Worm (Caenorhabditis elegans): ENCODE measurements around the gene M163.8.
A peak's percentile ranks its signal among the peaks of the same experiment; 100 is the strongest.
"Not testable (repeated sequence)": the region's sequence is repeated elsewhere in the genome, so short reads cannot be mapped to it uniquely, and the experiment has no call there.

The M163.8 gene

ce11 chrX:14520463-14520862, 35.5 kb downstream of the M163.8 start, which contains the start of gene D1025.1:
D1025.1 (plus strand) TSS chrX:14520763.
- no peak for TF ChIP-seq hnd-1 (tag; optimal IDR thresholded peaks at IDR 0.05)
- no peak for TF ChIP-seq tbx-11 (GFP tag; IDR thresholded peaks at IDR 0.05)
- TF ChIP-seq sea-1 (GFP tag; conservative IDR thresholded peaks at IDR 0.05): no peak
- no peak for TF ChIP-seq flt-1 (GFP tag; IDR thresholded peaks at IDR 0.05)
- no peak for TF ChIP-seq ceh-36 (tag; optimal IDR thresholded peaks at IDR 0.05)
- no peak for TF ChIP-seq aly-1 (tag; optimal IDR thresholded peaks at IDR 0.05)
- TF ChIP-seq hmg-4 (GFP tag; optimal IDR thresholded peaks at IDR 0.05): no peak
- no peak for TF ChIP-seq scrt-1 (GFP tag; IDR thresholded peaks at IDR 0.05)
- no peak for TF ChIP-seq tbx-37 (GFP tag; conservative IDR thresholded peaks at IDR 0.05)
- no peak for TF ChIP-seq ets-7 (tag; optimal IDR thresholded peaks at IDR 0.05)
- TF ChIP-seq tra-4 (tag; optimal IDR thresholded peaks at IDR 0.05): no peak
- no peak for TF ChIP-seq ama-1 (optimal IDR thresholded peaks at IDR 0.05)
- no peak for TF ChIP-seq B0310.2 (tag; optimal IDR thresholded peaks at IDR 0.05)
- TF ChIP-seq ceh-13 (GFP tag; optimal IDR thresholded peaks at IDR 0.05): no peak
- no peak for TF ChIP-seq F13C5.2 (tag; optimal IDR thresholded peaks at IDR 0.05)
- no peak for TF ChIP-seq hmbx-1 (tag; optimal IDR thresholded peaks at IDR 0.05)
- no peak for TF ChIP-seq pes-1 (GFP tag; IDR thresholded peaks at IDR 0.05)

ce11 chrX:14523275-14523674, 38.3 kb downstream of the M163.8 start, which contains the start of gene nspc-16:
nspc-16 (plus strand) TSS chrX:14523575.
- TF ChIP-seq tbx-37 (GFP tag; conservative IDR thresholded peaks at IDR 0.05) (no peak), aly-1 (tag; optimal IDR thresholded peaks at IDR 0.05) (no peak), tra-4 (tag; optimal IDR thresholded peaks at IDR 0.05) (no peak), ceh-13 (GFP tag; optimal IDR thresholded peaks at IDR 0.05) (no peak), hmg-4 (GFP tag; optimal IDR thresholded peaks at IDR 0.05) (no peak), sea-1 (GFP tag; conservative IDR thresholded peaks at IDR 0.05) (no peak), ama-1 (optimal IDR thresholded peaks at IDR 0.05) (no peak), tbx-11 (GFP tag; IDR thresholded peaks at IDR 0.05) (no peak), F13C5.2 (tag; optimal IDR thresholded peaks at IDR 0.05) (no peak), B0310.2 (tag; optimal IDR thresholded peaks at IDR 0.05) (no peak), flt-1 (GFP tag; IDR thresholded peaks at IDR 0.05) (no peak), hmbx-1 (tag; optimal IDR thresholded peaks at IDR 0.05) (no peak), ets-7 (tag; optimal IDR thresholded peaks at IDR 0.05) (no peak), scrt-1 (GFP tag; IDR thresholded peaks at IDR 0.05) (no peak), ceh-36 (tag; optimal IDR thresholded peaks at IDR 0.05) (no peak), hnd-1 (tag; optimal IDR thresholded peaks at IDR 0.05) (no peak), pes-1 (GFP tag; IDR thresholded peaks at IDR 0.05) (no peak)

ce11 chrX:14525081-14525324, 40.1 kb downstream of the M163.8 start, which contains the start of gene nspc-17:
nspc-17 (minus strand) TSS chrX:14525181.
- TF ChIP-seq ama-1 (optimal IDR thresholded peaks at IDR 0.05); aly-1 (tag; optimal IDR thresholded peaks at IDR 0.05); ets-7 (tag; optimal IDR thresholded peaks at IDR 0.05): not testable (repeated sequence)

- TF ChIP-seq ama-1 (optimal IDR thresholded peaks at IDR 0.05) (no peak), hnd-1 (tag; optimal IDR thresholded peaks at IDR 0.05) (no peak), hmbx-1 (tag; optimal IDR thresholded peaks at IDR 0.05) (no peak), F13C5.2 (tag; optimal IDR thresholded peaks at IDR 0.05) (peak; percentile 98), tbx-11 (GFP tag; IDR thresholded peaks at IDR 0.05) (no peak), pes-1 (GFP tag; IDR thresholded peaks at IDR 0.05) (no peak; the same call in 1 of the 2 replicates), flt-1 (GFP tag; IDR thresholded peaks at IDR 0.05) (0 out of 2 replicates have a peak, but pooled peaks have one; percentile 8), aly-1 (tag; optimal IDR thresholded peaks at IDR 0.05) (no peak), tra-4 (tag; optimal IDR thresholded peaks at IDR 0.05) (no peak), ceh-36 (tag; optimal IDR thresholded peaks at IDR 0.05) (peak; percentile 8), hmg-4 (GFP tag; optimal IDR thresholded peaks at IDR 0.05) (peak; percentile 95), B0310.2 (tag; optimal IDR thresholded peaks at IDR 0.05) (no peak), ets-7 (tag; optimal IDR thresholded peaks at IDR 0.05) (no peak), scrt-1 (GFP tag; IDR thresholded peaks at IDR 0.05) (no peak), tbx-37 (GFP tag; conservative IDR thresholded peaks at IDR 0.05) (peak; percentile 60), sea-1 (GFP tag; conservative IDR thresholded peaks at IDR 0.05) (peak; percentile 79), ceh-13 (GFP tag; optimal IDR thresholded peaks at IDR 0.05) (peak; percentile 39)
Observed at ce11 chrX:14525325-14526305, 40.7 kb downstream of the M163.8 start.

ce11 chrX:14527559-14527958, 42.6 kb downstream of the M163.8 start, which contains the start of gene nspc-18:
nspc-18 (minus strand) TSS chrX:14527659.
- TF ChIP-seq ceh-36 (tag; optimal IDR thresholded peaks at IDR 0.05): no peak
- TF ChIP-seq ceh-13 (GFP tag; optimal IDR thresholded peaks at IDR 0.05): no peak
- TF ChIP-seq flt-1 (GFP tag; IDR thresholded peaks at IDR 0.05): no peak
- no peak for TF ChIP-seq ama-1 (optimal IDR thresholded peaks at IDR 0.05)
- TF ChIP-seq pes-1 (GFP tag; IDR thresholded peaks at IDR 0.05): no peak
- TF ChIP-seq scrt-1 (GFP tag; IDR thresholded peaks at IDR 0.05): no peak
- TF ChIP-seq tbx-37 (GFP tag; conservative IDR thresholded peaks at IDR 0.05): no peak
- no peak for TF ChIP-seq aly-1 (tag; optimal IDR thresholded peaks at IDR 0.05)
- TF ChIP-seq ets-7 (tag; optimal IDR thresholded peaks at IDR 0.05): no peak
- TF ChIP-seq hnd-1 (tag; optimal IDR thresholded peaks at IDR 0.05): no peak
- TF ChIP-seq hmbx-1 (tag; optimal IDR thresholded peaks at IDR 0.05): no peak
- no peak for TF ChIP-seq tbx-11 (GFP tag; IDR thresholded peaks at IDR 0.05)
- TF ChIP-seq sea-1 (GFP tag; conservative IDR thresholded peaks at IDR 0.05): no peak
- no peak for TF ChIP-seq hmg-4 (GFP tag; optimal IDR thresholded peaks at IDR 0.05)
- no peak for TF ChIP-seq B0310.2 (tag; optimal IDR thresholded peaks at IDR 0.05)
- TF ChIP-seq tra-4 (tag; optimal IDR thresholded peaks at IDR 0.05): no peak

ce11 chrX:14528399-14528798, 43.5 kb downstream of the M163.8 start, which contains the start of gene nspc-19:
nspc-19 (plus strand) TSS chrX:14528699.
- not testable (repeated sequence) for TF ChIP-seq ceh-36, hmbx-1, B0310.2 (tag; optimal IDR thresholded peaks at IDR 0.05)

ce11 chrX:14530107-14530506, 45.2 kb downstream of the M163.8 start, which contains the start of gene nspc-20:
nspc-20 (minus strand) TSS chrX:14530207.
- TF ChIP-seq ceh-36 (tag; optimal IDR thresholded peaks at IDR 0.05) (no peak), tbx-37 (GFP tag; conservative IDR thresholded peaks at IDR 0.05) (no peak), flt-1 (GFP tag; IDR thresholded peaks at IDR 0.05) (no peak), F13C5.2 (tag; optimal IDR thresholded peaks at IDR 0.05) (no peak), tbx-11 (GFP tag; IDR thresholded peaks at IDR 0.05) (no peak), hnd-1 (tag; optimal IDR thresholded peaks at IDR 0.05) (no peak), tra-4 (tag; optimal IDR thresholded peaks at IDR 0.05) (no peak)
